Worm (Caenorhabditis elegans): ENCODE measurements around the gene F14F7.7.

- TF ChIP-seq unc-62 (GFP tag; optimal IDR thresholded peaks at IDR 0.05), result no peak
- TF ChIP-seq mdl-1 (tag; optimal IDR thresholded peaks at IDR 0.05), result no peak
- no peak for TF ChIP-seq sptf-1 (tag; optimal IDR thresholded peaks at IDR 0.05)
- no peak for TF ChIP-seq nhr-237 (tag; optimal IDR thresholded peaks at IDR 0.05)
- TF ChIP-seq fkh-4 (tag; optimal IDR thresholded peaks at IDR 0.05; ENCODE audit: borderline replicate concordance), result no peak
Measured at ce11 chrIII:12990997-12991396, 39.7 kb upstream of the F14F7.7 start, which contains the start of gene ZK1010.12.

Measured in whole organism, L1 larva.